Worm (Caenorhabditis elegans) whole organism, L3 larva: ENCODE measurements around the gene ttr-35.

Experiments used
- ZK546.5 ChIP-seq: sonication (generic microtip); optimal IDR thresholded peaks from 2 replicates; lab custom pipeline; 2017; ENCODE audit warnings: missing biosample characterization, missing genetic modification characterization
- ama-1 ChIP-seq: fragments of 150-350 bp; optimal IDR thresholded peaks from 2 replicates; lab custom pipeline; 2018
- ceh-9 ChIP-seq: sonication (generic microtip); optimal IDR thresholded peaks from 2 replicates; lab custom pipeline; 2018; ENCODE audit warnings: missing biosample characterization, missing genetic modification characterization
- daf-12 ChIP-seq: fragments of 150-350 bp; optimal IDR thresholded peaks from 2 replicates; lab custom pipeline; 2014; ENCODE audit warnings: missing biosample characterization, missing genetic modification reagents, missing genetic modification characterization
- fos-1 ChIP-seq: fragments of 150-350 bp; optimal IDR thresholded peaks from 2 replicates; lab custom pipeline; 2014; ENCODE audit warnings: missing biosample characterization, missing genetic modification characterization
- lin-15B ChIP-seq: fragments of 150-350 bp; optimal IDR thresholded peaks from 2 replicates; lab custom pipeline; 2014; ENCODE audit warnings: missing biosample characterization, missing genetic modification characterization
- lsy-12 ChIP-seq: sonication (generic microtip); optimal IDR thresholded peaks from 2 replicates; lab custom pipeline; 2016; ENCODE audit warnings: mild to moderate bottlenecking, missing genetic modification characterization, missing compliant biosample characterization
- nhr-25 ChIP-seq: sonication (generic microtip); optimal IDR thresholded peaks from 2 replicates; lab custom pipeline; 2017; ENCODE audit warnings: missing biosample characterization, missing genetic modification characterization
- pqm-1 ChIP-seq: fragments of 150-350 bp; optimal IDR thresholded peaks from 2 replicates; lab custom pipeline; 2017; ENCODE audit warnings: missing biosample characterization, missing genetic modification characterization, inconsistent platforms
- sea-2 ChIP-seq: fragments of 150-350 bp; sonication (generic microtip); optimal IDR thresholded peaks from 4 replicates; lab custom pipeline; 2014; ENCODE audit warnings: missing biosample characterization, missing genetic modification reagents, missing genetic modification characterization
- zag-1 ChIP-seq: fragments of 150-350 bp; optimal IDR thresholded peaks from 2 replicates; lab custom pipeline; 2014; ENCODE audit warnings: missing biosample characterization, missing genetic modification characterization
- ztf-4 ChIP-seq: fragments of 150-350 bp; optimal IDR thresholded peaks from 2 replicates; lab custom pipeline; 2014; ENCODE audit warnings: missing biosample characterization, missing genetic modification characterization

DNA sequence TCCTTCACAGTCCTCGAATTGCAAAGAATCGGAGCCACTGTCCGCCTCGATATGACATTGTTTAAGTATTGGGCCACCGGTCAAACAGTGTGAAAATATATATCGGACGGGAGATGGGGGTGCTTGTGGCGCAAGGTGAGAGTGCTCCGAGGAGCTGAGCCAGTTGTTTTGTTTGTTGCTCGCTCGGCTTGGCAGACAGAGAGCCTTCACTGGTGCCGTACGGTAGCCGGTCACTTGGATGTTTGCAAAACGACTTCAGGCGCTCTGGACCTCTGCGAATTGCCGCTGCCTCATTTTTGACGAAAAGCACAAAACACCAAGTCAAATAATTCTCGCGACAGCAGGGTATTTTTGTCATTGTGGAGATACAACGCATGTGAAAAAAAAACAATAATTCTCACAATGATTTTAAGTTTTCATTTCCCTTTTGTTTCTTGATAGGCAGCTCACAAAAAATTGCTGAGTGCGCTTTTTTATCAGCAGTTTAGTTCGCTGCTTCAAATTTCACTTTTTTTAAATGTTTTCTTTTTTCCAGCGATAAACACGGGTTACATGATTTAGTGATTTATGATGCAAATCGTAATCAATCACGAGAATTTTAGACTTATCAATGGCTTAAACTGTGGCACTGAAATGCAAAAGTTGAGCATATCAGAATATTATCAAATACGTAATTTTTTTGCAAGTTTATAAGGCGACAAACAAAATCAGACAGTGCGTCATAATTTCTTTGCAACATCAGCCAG is 5.1 kb downstream of the ttr-35 start:
- no peak for TF ChIP-seq sea-2 (GFP tag; lab: Kevin White, UChicago)
- no peak for TF ChIP-seq ztf-4 (tag; lab: Kevin White, UChicago)
- no peak for TF ChIP-seq nhr-25
- TF ChIP-seq lin-15B (tag; lab: Kevin White, UChicago) = no peak
- no peak for TF ChIP-seq ceh-9
- no peak for TF ChIP-seq daf-12 (tag; lab: Kevin White, UChicago)
- peak; percentile 22 for TF ChIP-seq pqm-1
- no peak for TF ChIP-seq ZK546.5
- TF ChIP-seq ama-1 = no peak
- no peak for TF ChIP-seq zag-1
- TF ChIP-seq lsy-12 (tag; lab: Kevin White, UChicago) = no peak
- TF ChIP-seq fos-1 (tag; lab: Kevin White, UChicago) = no peak
